Worm (Caenorhabditis elegans): ENCODE results near the gene T26E4.18.

ce11 chrV:15826110-15826509, 22.5 kb upstream of the T26E4.18 start, which contains the start of gene srbc-51:
- TF ChIP-seq bed-1 (GFP tag; IDR thresholded peaks at IDR 0.05), result no peak
- no peak for TF ChIP-seq ztf-25 (GFP tag; IDR thresholded peaks at IDR 0.05)
- TF ChIP-seq rcor-1 (GFP tag; IDR thresholded peaks at IDR 0.05), result no peak
- no peak for TF ChIP-seq Y95B8A.8 (GFP tag; IDR thresholded peaks at IDR 0.05)
- TF ChIP-seq F39B2.1 (GFP tag; IDR thresholded peaks at IDR 0.05), result no peak

All from whole organism, young adult.